Fruit fly (Drosophila melanogaster) whole organism, pupa: ENCODE results near the gene RpS4.

Experiments
- Ets98B ChIP-seq: fragments of 200-800 bp; sonication (Bioruptor generic); IDR thresholded peaks from 2 replicates; pipeline ENCODE4 v1.3.6; 2022; ENCODE audit warnings: missing biosample characterization, missing genetic modification characterization
- gl ChIP-seq: fragments of 200-800 bp; sonication (Bioruptor generic); optimal IDR thresholded peaks from 2 replicates; lab custom pipeline; 2018; ENCODE audit warnings: missing biosample characterization, mild to moderate bottlenecking, missing genetic modification characterization

DNA sequence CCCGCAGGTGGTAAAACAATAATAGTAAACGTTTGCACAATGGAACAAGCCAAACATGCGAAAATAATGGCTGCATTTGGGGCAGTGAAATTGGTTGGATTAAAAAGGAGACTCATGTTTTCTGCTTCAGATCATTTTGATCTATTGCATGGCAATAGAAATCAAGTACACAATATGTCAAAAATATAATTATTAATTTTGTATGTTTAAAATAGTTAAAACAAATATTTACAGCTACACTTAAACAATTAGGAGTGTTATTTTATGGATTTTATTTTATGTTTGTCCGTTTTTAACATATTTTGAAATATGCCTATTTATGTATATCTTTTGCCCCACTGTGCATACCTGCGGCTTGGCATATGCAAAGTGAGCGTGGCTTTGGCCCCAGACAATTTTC is 24.7 kb downstream of the RpS4 start:
- TF ChIP-seq Ets98B (GFP tag; lab: Robert Waterston, UW) (no peak), gl (tag; lab: Kevin White, UChicago) (no peak)
